Fruit fly (Drosophila melanogaster) whole organism: ENCODE results near the gene twr.

Source experiments
- CG8478 ChIP-seq: fragments of >200 bp; optimal IDR thresholded peaks from 2 replicates; lab custom pipeline; 2018; ENCODE audit warnings: inconsistent platforms
- Dll ChIP-seq: fragments of >200 bp; optimal IDR thresholded peaks from 2 replicates; lab custom pipeline; 2017

dm6 chr3R:6646740-6647139 is 10.9 kb upstream of the twr start, which contains the start of gene Taf1:
- TF ChIP-seq CG8478 (lab: Kevin White, UChicago): no peak
- no peak for TF ChIP-seq Dll (lab: Kevin White, UChicago)
